Fruit fly (Drosophila melanogaster): ENCODE data around the gene CG13073.
A peak's percentile ranks its signal among the peaks of the same experiment; 100 is the strongest.

Gene CG13073

dm6 chr3L:16164150-16165039, 52.7 kb downstream of the CG13073 start, which contains the start of gene CG5151 (continued):
- TF ChIP-seq CG12391 (tag; optimal IDR thresholded peaks at IDR 0.05) = no peak
- no peak for TF ChIP-seq lola (GFP tag; optimal IDR thresholded peaks at IDR 0.05)
- no peak for TF ChIP-seq fu2 (GFP tag; optimal IDR thresholded peaks at IDR 0.05)
- no peak for TF ChIP-seq CG9817 (tag; optimal IDR thresholded peaks at IDR 0.05)
- TF ChIP-seq croc (GFP tag; conservative IDR thresholded peaks at IDR 0.05) = no peak
- TF ChIP-seq Trl (optimal IDR thresholded peaks at IDR 0.05) = peak; percentile 93 to 98
- peak; percentile 42 for TF ChIP-seq Trl (GFP tag; optimal IDR thresholded peaks at IDR 0.05)
- TF ChIP-seq D (optimal IDR thresholded peaks at IDR 0.05) = no peak
- no peak for TF ChIP-seq D (GFP tag; optimal IDR thresholded peaks at IDR 0.05)
- no peak for TF ChIP-seq PHDP (tag; optimal IDR thresholded peaks at IDR 0.05)
- TF ChIP-seq CG12299 (tag; optimal IDR thresholded peaks at IDR 0.05) = peak; percentile 64
- TF ChIP-seq CG1602 (GFP tag; optimal IDR thresholded peaks at IDR 0.05) = no peak
- TF ChIP-seq nom (GFP tag; optimal IDR thresholded peaks at IDR 0.05) = peak; percentile 68
- peak; percentile 60; the same call in 1 of the 2 replicates for TF ChIP-seq CG32532 (GFP tag; IDR thresholded peaks at IDR 0.05)
- no peak for TF ChIP-seq Sin3A (optimal IDR thresholded peaks at IDR 0.05)
- peak; percentile 87 for TF ChIP-seq Jarid2 (GFP tag; optimal IDR thresholded peaks at IDR 0.05)
- no peak for TF ChIP-seq CG4328 (GFP tag; optimal IDR thresholded peaks at IDR 0.05)
- no peak for TF ChIP-seq CG6683 (GFP tag; optimal IDR thresholded peaks at IDR 0.05)
- TF ChIP-seq CG14014 (GFP tag; IDR thresholded peaks at IDR 0.05) = 0 out of 2 replicates have a peak, but pooled peaks have one; percentile 3
- no peak for TF ChIP-seq gt (GFP tag; IDR thresholded peaks at IDR 0.05)
- TF ChIP-seq CG8290 (GFP tag; optimal IDR thresholded peaks at IDR 0.05) = no peak
- peak in 1 of 2 experiments; percentile 34 for TF ChIP-seq CG8290 (tag; optimal IDR thresholded peaks at IDR 0.05)
- TF ChIP-seq org-1 (GFP tag; optimal IDR thresholded peaks at IDR 0.05) = no peak
- TF ChIP-seq Gsc (GFP tag; IDR thresholded peaks at IDR 0.05) = no peak
- no peak for TF ChIP-seq Oli (tag; optimal IDR thresholded peaks at IDR 0.05)
- TF ChIP-seq HmgZ (tag; optimal IDR thresholded peaks at IDR 0.05) = no peak
- peak; percentile 81 for TF ChIP-seq hb (GFP tag; IDR thresholded peaks at IDR 0.05; ENCODE audit: partially characterized antibody)
- TF ChIP-seq Hey (tag; optimal IDR thresholded peaks at IDR 0.05) = no peak
- TF ChIP-seq CG11456 (GFP tag; IDR thresholded peaks at IDR 0.05) = no peak
- no peak for TF ChIP-seq pita (GFP tag; optimal IDR thresholded peaks at IDR 0.05)
- TF ChIP-seq jing (GFP tag; optimal IDR thresholded peaks at IDR 0.05) = no peak
- no peak for TF ChIP-seq Rx (GFP tag; IDR thresholded peaks at IDR 0.05)
- peak; percentile 76 for TF ChIP-seq sd (tag; optimal IDR thresholded peaks at IDR 0.05)
- TF ChIP-seq lbe (GFP tag; optimal IDR thresholded peaks at IDR 0.05) = peak; percentile 28
- TF ChIP-seq Hr39 (optimal IDR thresholded peaks at IDR 0.05) = no peak
- no peak for TF ChIP-seq eyg (GFP tag; optimal IDR thresholded peaks at IDR 0.05)
- no peak for TF ChIP-seq CG13123 (GFP tag; optimal IDR thresholded peaks at IDR 0.05)
- peak; percentile 18 for TF ChIP-seq odd (GFP tag; optimal IDR thresholded peaks at IDR 0.05)
- peak; percentile 28 for TF ChIP-seq Meics (GFP tag; optimal IDR thresholded peaks at IDR 0.05)
- no peak for TF ChIP-seq HmgD (GFP tag; optimal IDR thresholded peaks at IDR 0.05)
- TF ChIP-seq CG33557 (GFP tag; optimal IDR thresholded peaks at IDR 0.05) = no peak
- no peak for TF ChIP-seq Dip3 (GFP tag; optimal IDR thresholded peaks at IDR 0.05)
- TF ChIP-seq CG9609 (GFP tag; optimal IDR thresholded peaks at IDR 0.05) = no peak
- TF ChIP-seq CG18476 (GFP tag; optimal IDR thresholded peaks at IDR 0.05) = no peak
- TF ChIP-seq CG11247 (GFP tag; IDR thresholded peaks at IDR 0.05) = no peak
- no peak for TF ChIP-seq gem (tag; optimal IDR thresholded peaks at IDR 0.05)
- TF ChIP-seq CG4707 (GFP tag; optimal IDR thresholded peaks at IDR 0.05) = peak; percentile 45
- no peak for TF ChIP-seq CG4404 (GFP tag; IDR thresholded peaks at IDR 0.05)
- TF ChIP-seq grau (tag; optimal IDR thresholded peaks at IDR 0.05) = no peak
- TF ChIP-seq pan (optimal IDR thresholded peaks at IDR 0.05) = no peak
- peak in 1 of 2 experiments; percentile 45 for TF ChIP-seq pan (GFP tag; optimal IDR thresholded peaks at IDR 0.05 in 1 of 2, IDR thresholded peaks at IDR 0.05 in 1 of 2)

Data from whole organism, embryonic.